Worm (Caenorhabditis elegans) whole organism, mixed stage, embryonic: Measurements from ENCODE around the gene srz-78.

Experiments used
- M03D4.4 ChIP-seq: sonication (generic microtip); optimal IDR thresholded peaks from 2 replicates; lab custom pipeline; 2017; ENCODE audit warnings: mild to moderate bottlenecking, missing genetic modification characterization, missing compliant biosample characterization
- blmp-1 ChIP-seq: fragments of 150-350 bp; optimal IDR thresholded peaks from 2 replicates; lab custom pipeline; 2014; ENCODE audit warnings: missing biosample characterization, missing genetic modification characterization
- ceh-39 ChIP-seq: fragments of 150-350 bp; optimal IDR thresholded peaks from 2 replicates; lab custom pipeline; 2014; ENCODE audit warnings: missing biosample characterization, missing genetic modification characterization
- ceh-43 ChIP-seq: fragments of 200-800 bp; sonication (Bioruptor generic); optimal IDR thresholded peaks from 2 replicates; lab custom pipeline; 2018; ENCODE audit warnings: mild to moderate bottlenecking, missing genetic modification characterization, moderate library complexity, missing compliant biosample characterization
- ceh-83 ChIP-seq: fragments of 200-800 bp; sonication (Bioruptor generic); optimal IDR thresholded peaks from 2 replicates; lab custom pipeline; 2018; ENCODE audit warnings: mild to moderate bottlenecking, missing genetic modification characterization, missing compliant biosample characterization
- ces-1 ChIP-seq: fragments of 150-350 bp; optimal IDR thresholded peaks from 2 replicates; lab custom pipeline; 2014; ENCODE audit warnings: missing biosample characterization, missing genetic modification reagents, missing genetic modification characterization
- cnd-1 ChIP-seq: fragments of 200-800 bp; sonication (Bioruptor generic); optimal IDR thresholded peaks from 2 replicates; lab custom pipeline; 2018; ENCODE audit warnings: mild to moderate bottlenecking, missing genetic modification characterization, missing compliant biosample characterization
- drap-1 ChIP-seq: fragments of 200-800 bp; sonication (Bioruptor generic); optimal IDR thresholded peaks from 3 replicates; lab custom pipeline; 2018; ENCODE audit warnings: mild to moderate bottlenecking, missing genetic modification characterization, missing compliant biosample characterization
- elt-1 ChIP-seq: sonication (generic microtip); optimal IDR thresholded peaks from 2 replicates; lab custom pipeline; 2017; ENCODE audit warnings: missing genetic modification characterization, mild to moderate bottlenecking, missing compliant biosample characterization, antibody characterized with exemption, moderate library complexity, borderline replicate concordance; ENCODE audit not compliant: insufficient read depth
- elt-3 ChIP-seq: fragments of 150-350 bp; optimal IDR thresholded peaks from 2 replicates; lab custom pipeline; 2014; ENCODE audit warnings: missing biosample characterization, missing genetic modification characterization
- flh-1 ChIP-seq: fragments of 200-800 bp; sonication (Bioruptor generic); optimal IDR thresholded peaks from 2 replicates; lab custom pipeline; 2018; ENCODE audit warnings: mild to moderate bottlenecking, missing genetic modification characterization, moderate library complexity, missing compliant biosample characterization
- ham-2 ChIP-seq: fragments of 200-800 bp; sonication (Bioruptor generic); optimal IDR thresholded peaks from 2 replicates; lab custom pipeline; 2018; ENCODE audit warnings: mild to moderate bottlenecking, missing genetic modification characterization, missing compliant biosample characterization
- hlh-1 ChIP-seq: fragments of 150-350 bp; optimal IDR thresholded peaks from 2 replicates; lab custom pipeline; 2014; ENCODE audit warnings: missing biosample characterization, missing genetic modification reagents, missing genetic modification characterization
- lin-13 ChIP-seq: fragments of 150-350 bp; optimal IDR thresholded peaks from 2 replicates; lab custom pipeline; 2014; ENCODE audit warnings: missing biosample characterization, missing genetic modification characterization
- lin-32 ChIP-seq: fragments of 200-800 bp; sonication (Bioruptor generic); optimal IDR thresholded peaks from 2 replicates; lab custom pipeline; 2018; ENCODE audit warnings: mild to moderate bottlenecking, missing genetic modification characterization, missing compliant biosample characterization
- lsy-2 ChIP-seq: fragments of 150-350 bp; optimal IDR thresholded peaks from 2 replicates; lab custom pipeline; 2014; ENCODE audit warnings: missing biosample characterization, missing genetic modification characterization
- mab-5 ChIP-seq: fragments of 150-350 bp; optimal IDR thresholded peaks from 2 replicates; lab custom pipeline; 2014; ENCODE audit warnings: missing biosample characterization, missing genetic modification characterization
- mep-1 ChIP-seq: fragments of 150-350 bp; optimal IDR thresholded peaks from 2 replicates; lab custom pipeline; 2017; ENCODE audit warnings: missing biosample characterization, missing genetic modification reagents, missing genetic modification characterization, inconsistent platforms
- mls-2 ChIP-seq: sonication (generic microtip); optimal IDR thresholded peaks from 2 replicates; lab custom pipeline; 2016; ENCODE audit warnings: mild to moderate bottlenecking, missing genetic modification characterization, moderate library complexity, missing compliant biosample characterization
- nhr-12 ChIP-seq: fragments of 150-350 bp; optimal IDR thresholded peaks from 2 replicates; lab custom pipeline; 2014; ENCODE audit warnings: missing biosample characterization, missing genetic modification characterization
- nhr-2 ChIP-seq: fragments of 150-350 bp; optimal IDR thresholded peaks from 2 replicates; lab custom pipeline; 2014; ENCODE audit warnings: missing biosample characterization, missing genetic modification characterization
- nhr-237 ChIP-seq: fragments of 150-350 bp; optimal IDR thresholded peaks from 2 replicates; lab custom pipeline; 2014; ENCODE audit warnings: missing biosample characterization, missing genetic modification characterization
- nhr-28 ChIP-seq: fragments of 150-350 bp; optimal IDR thresholded peaks from 2 replicates; lab custom pipeline; 2014; ENCODE audit warnings: missing biosample characterization, missing genetic modification characterization
- nhr-76 ChIP-seq: sonication (generic microtip); optimal IDR thresholded peaks from 2 replicates; lab custom pipeline; 2017; ENCODE audit warnings: missing biosample characterization, missing genetic modification characterization
- pha-4 ChIP-seq: fragments of 150-350 bp; optimal IDR thresholded peaks from 2 replicates; lab custom pipeline; 2018; ENCODE audit warnings: missing biosample characterization, missing genetic modification reagents, missing genetic modification characterization
- sem-2 ChIP-seq: fragments of 200-800 bp; sonication (Bioruptor generic); optimal IDR thresholded peaks from 2 replicates; lab custom pipeline; 2018; ENCODE audit warnings: mild to moderate bottlenecking, missing genetic modification characterization, missing compliant biosample characterization
- snpc-4 ChIP-seq: fragments of 150-350 bp; optimal IDR thresholded peaks from 2 replicates; lab custom pipeline; 2014; ENCODE audit warnings: missing biosample characterization, missing genetic modification characterization
- unc-120 ChIP-seq: sonication (generic microtip); optimal IDR thresholded peaks from 2 replicates; lab custom pipeline; 2017; ENCODE audit warnings: missing genetic modification characterization, missing compliant biosample characterization; ENCODE audit not compliant: poor library complexity, severe bottlenecking
- unc-39 ChIP-seq: fragments of 150-350 bp; optimal IDR thresholded peaks from 2 replicates; lab custom pipeline; 2014; ENCODE audit warnings: missing biosample characterization, missing genetic modification characterization
- unc-62 ChIP-seq: fragments of 150-350 bp; optimal IDR thresholded peaks from 2 replicates; lab custom pipeline; 2014; ENCODE audit warnings: missing biosample characterization, missing genetic modification reagents, missing genetic modification characterization
- zip-8 ChIP-seq: fragments of 150-350 bp; optimal IDR thresholded peaks from 2 replicates; lab custom pipeline; 2014; ENCODE audit warnings: missing biosample characterization, missing genetic modification characterization
- ztf-11 ChIP-seq: fragments of 150-350 bp; optimal IDR thresholded peaks from 2 replicates; lab custom pipeline; 2014; ENCODE audit warnings: missing biosample characterization, missing genetic modification characterization

Gene srz-78

DNA sequence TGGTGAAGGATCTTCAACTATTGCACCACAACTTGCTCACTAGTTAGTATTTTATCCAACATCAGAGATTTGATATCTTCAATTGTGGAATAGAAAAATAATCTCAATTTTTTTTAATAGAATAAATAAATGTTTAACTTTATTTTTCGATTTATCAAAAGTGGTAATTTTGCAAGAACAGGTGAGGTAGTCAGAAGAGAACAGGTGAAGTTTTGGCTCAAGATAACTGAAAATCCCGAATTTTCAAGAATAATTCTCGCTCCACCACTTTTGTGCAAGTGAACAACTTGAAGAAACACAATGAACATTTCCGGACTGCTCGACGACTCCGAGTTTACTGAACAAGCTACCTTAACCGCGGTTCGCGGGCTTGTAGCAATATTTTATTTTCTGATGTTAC, at the start of gene srz-78:
TSS of gene srz-78 (plus strand) at position 301 of the 400 bp plus-strand sequence.
- TF ChIP-seq unc-39 (tag; lab: Kevin White, UChicago) (no peak), ceh-43 (no peak), ceh-39 (tag; lab: Kevin White, UChicago) (no peak), sem-2 (GFP tag; lab: Kevin White, UChicago) (no peak), nhr-237 (no peak), lsy-2 (tag; lab: Kevin White, UChicago) (no peak), nhr-76 (tag; lab: Kevin White, UChicago) (no peak), cnd-1 (tag; lab: Kevin White, UChicago) (no peak), drap-1 (GFP tag; lab: Kevin White, UChicago) (no peak), mep-1 (tag; lab: Kevin White, UChicago) (no peak), M03D4.4 (tag; lab: Kevin White, UChicago) (no peak), lin-32 (GFP tag; lab: Kevin White, UChicago) (no peak), elt-3 (no peak), mab-5 (tag; lab: Kevin White, UChicago) (no peak), blmp-1 (tag; lab: Kevin White, UChicago) (no peak), lin-13 (no peak), unc-62 (GFP tag; lab: Kevin White, UChicago) (no peak), nhr-28 (no peak), nhr-12 (no peak), snpc-4 (tag; lab: Kevin White, UChicago) (no peak)

DNA sequence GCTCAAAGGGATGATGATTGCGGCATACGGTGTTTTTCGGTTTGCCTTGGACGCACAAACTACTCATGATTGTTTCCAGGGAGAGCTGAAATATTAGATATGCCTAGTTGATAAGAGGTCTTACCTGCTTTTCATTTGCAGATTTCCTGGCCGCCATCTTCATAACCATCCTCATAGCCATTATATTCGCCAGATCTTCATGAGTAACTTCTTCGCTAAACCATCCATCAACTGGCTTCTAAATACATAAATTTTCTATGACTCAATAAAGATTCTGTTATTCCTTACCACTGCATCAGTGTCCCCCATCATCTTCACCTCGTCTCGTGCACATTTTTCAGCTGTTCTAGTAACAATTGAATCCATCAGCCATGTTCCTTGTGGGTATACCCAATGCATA, 49.1 kb upstream of the srz-78 start:
- TF ChIP-seq unc-39 (tag; lab: Kevin White, UChicago), result no peak
- no peak for TF ChIP-seq drap-1 (GFP tag; lab: Kevin White, UChicago)
- TF ChIP-seq unc-120 (tag; lab: Kevin White, UChicago), result no peak
- no peak for TF ChIP-seq mls-2
- no peak for TF ChIP-seq ceh-39 (tag; lab: Kevin White, UChicago)
- TF ChIP-seq nhr-28, result no peak
- TF ChIP-seq ztf-11 (tag; lab: Kevin White, UChicago), result no peak
- no peak for TF ChIP-seq zip-8 (tag; lab: Kevin White, UChicago)
- TF ChIP-seq sem-2 (GFP tag; lab: Kevin White, UChicago), result no peak
- no peak for TF ChIP-seq lin-32 (GFP tag; lab: Kevin White, UChicago)
- TF ChIP-seq hlh-1 (tag; lab: Kevin White, UChicago), result no peak
- no peak for TF ChIP-seq ceh-43
- no peak for TF ChIP-seq ham-2 (GFP tag; lab: Kevin White, UChicago)
- no peak for TF ChIP-seq snpc-4 (tag; lab: Kevin White, UChicago)

DNA sequence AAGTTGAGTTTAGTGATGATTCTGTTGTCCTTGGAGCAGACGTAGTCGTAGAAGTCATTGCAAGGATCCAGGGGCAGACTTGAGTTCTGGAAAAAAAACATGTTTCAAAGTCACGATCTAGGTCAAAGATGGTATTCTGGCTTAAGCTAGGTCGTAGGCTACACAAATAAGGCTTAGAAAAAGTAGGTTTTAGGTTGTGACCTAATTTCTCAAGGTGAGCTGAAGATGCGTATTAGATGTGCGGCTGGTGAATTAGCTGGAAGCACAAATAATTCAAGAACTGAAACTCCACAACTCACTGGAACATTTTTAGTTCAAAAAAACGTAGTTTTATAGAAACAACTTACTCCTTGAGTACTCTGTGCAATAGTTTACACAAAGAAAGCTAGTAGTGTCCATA, 47.5 kb upstream of the srz-78 start, which contains the start of gene F09D12.2:
TSS of gene F09D12.2 (minus strand) at position 101 of the 400 bp plus-strand sequence.
- no peak for TF ChIP-seq sem-2 (GFP tag; lab: Kevin White, UChicago)
- no peak for TF ChIP-seq ham-2 (GFP tag; lab: Kevin White, UChicago)
- no peak for TF ChIP-seq lin-32 (GFP tag; lab: Kevin White, UChicago)

- TF ChIP-seq ceh-83 (GFP tag; lab: Kevin White, UChicago) (no peak), mls-2 (no peak), nhr-12 (no peak), lsy-2 (tag; lab: Kevin White, UChicago) (no peak), blmp-1 (tag; lab: Kevin White, UChicago) (no peak), snpc-4 (tag; lab: Kevin White, UChicago) (no peak), lin-13 (no peak), ztf-11 (tag; lab: Kevin White, UChicago) (no peak), pha-4 (tag; lab: Kevin White, UChicago) (no peak)
These were observed 47.0 kb upstream of the srz-78 start, which contains the start of gene F58E2.5 for ce11 chrIV:3444614-3445013. Gene F58E2.5, plus strand, starts transcription at chrIV:3444914.

ce11 chrIV:3447350-3447749, 44.2 kb upstream of the srz-78 start:
- no peak for TF ChIP-seq lsy-2 (tag; lab: Kevin White, UChicago)
- no peak for TF ChIP-seq unc-62 (GFP tag; lab: Kevin White, UChicago)
- no peak for TF ChIP-seq blmp-1 (tag; lab: Kevin White, UChicago)
- no peak for TF ChIP-seq ceh-83 (GFP tag; lab: Kevin White, UChicago)
- TF ChIP-seq M03D4.4 (tag; lab: Kevin White, UChicago), result no peak
- no peak for TF ChIP-seq elt-1
- TF ChIP-seq drap-1 (GFP tag; lab: Kevin White, UChicago), result no peak

DNA sequence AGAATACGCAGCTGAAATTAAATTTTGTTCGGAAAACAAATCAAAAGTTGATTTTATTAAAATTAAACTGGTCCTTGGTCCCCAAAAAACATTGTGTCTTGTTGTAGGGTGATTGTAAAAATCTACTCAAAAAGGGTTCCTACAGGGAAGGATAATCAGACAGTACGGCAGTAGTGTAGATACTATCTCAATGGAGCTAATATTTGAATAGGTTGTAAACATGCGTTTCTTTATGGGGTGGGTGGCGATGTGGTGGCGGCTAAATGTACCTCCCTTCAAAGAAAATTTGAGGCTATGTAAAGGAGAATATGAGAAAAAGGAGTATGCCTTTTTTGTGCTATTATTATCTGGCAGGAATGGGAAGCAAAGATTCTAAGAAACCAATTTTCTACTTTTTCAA, 39.1 kb upstream of the srz-78 start:
- TF ChIP-seq lin-32 (GFP tag; lab: Kevin White, UChicago), result no peak
- no peak for TF ChIP-seq ces-1 (GFP tag; lab: Kevin White, UChicago)
- no peak for TF ChIP-seq lin-13
- no peak for TF ChIP-seq mep-1 (tag; lab: Kevin White, UChicago)
- no peak for TF ChIP-seq nhr-28
- TF ChIP-seq ceh-43, result no peak
- no peak for TF ChIP-seq unc-120 (tag; lab: Kevin White, UChicago)
- no peak for TF ChIP-seq ztf-11 (tag; lab: Kevin White, UChicago)
- no peak for TF ChIP-seq nhr-2 (tag; lab: Kevin White, UChicago)
- no peak for TF ChIP-seq flh-1 (GFP tag; lab: Kevin White, UChicago)
- TF ChIP-seq hlh-1 (tag; lab: Kevin White, UChicago), result no peak
